Worm (Caenorhabditis elegans): ENCODE results near the gene fbxb-31.

- TF ChIP-seq nhr-237 (tag; optimal IDR thresholded peaks at IDR 0.05) (no peak), lin-39 (tag; optimal IDR thresholded peaks at IDR 0.05) (no peak), pqm-1 (tag; optimal IDR thresholded peaks at IDR 0.05) (no peak), unc-62 (GFP tag; optimal IDR thresholded peaks at IDR 0.05) (no peak), pag-3 (tag; optimal IDR thresholded peaks at IDR 0.05; ENCODE audit: borderline replicate concordance, insufficient read depth) (no peak), sox-4 (tag; optimal IDR thresholded peaks at IDR 0.05) (no peak), ceh-8 (GFP tag; optimal IDR thresholded peaks at IDR 0.05) (no peak)
These were observed at the start of gene fbxb-31 for ce11 chrII:3639238-3639637.
